Worm (Caenorhabditis elegans) whole organism, late embryonic: ENCODE results near the gene ddn-1.
A peak's percentile ranks its signal among the peaks of the same experiment; 100 is the strongest.

Experiments used
- C38D4.7 ChIP-seq: fragments of 200-800 bp; sonication (Bioruptor generic); optimal IDR thresholded peaks from 2 replicates; lab custom pipeline; 2018; ENCODE audit warnings: mild to moderate bottlenecking, missing genetic modification characterization, moderate library complexity, missing compliant biosample characterization
- F13H6.1 ChIP-seq: sonication (generic microtip); optimal IDR thresholded peaks from 2 replicates; lab custom pipeline; 2016; ENCODE audit warnings: missing genetic modification characterization, missing compliant biosample characterization
- ama-1 ChIP-seq: fragments of 150-350 bp; optimal IDR thresholded peaks from 2 replicates; lab custom pipeline; 2014
- ceh-2 ChIP-seq: sonication (generic microtip); optimal IDR thresholded peaks from 2 replicates; lab custom pipeline; 2016; ENCODE audit warnings: missing genotype, missing genetic modification characterization, missing compliant biosample characterization
- dve-1 ChIP-seq: sonication (generic microtip); optimal IDR thresholded peaks from 2 replicates; lab custom pipeline; 2017; ENCODE audit warnings: antibody characterized with exemption, mild to moderate bottlenecking, missing genetic modification characterization, missing compliant biosample characterization
- eyg-1 ChIP-seq: sonication (generic microtip); optimal IDR thresholded peaks from 2 replicates; lab custom pipeline; 2016; ENCODE audit warnings: missing genotype, missing genetic modification characterization, missing compliant biosample characterization
- fkh-10 ChIP-seq: fragments of 150-350 bp; optimal IDR thresholded peaks from 2 replicates; lab custom pipeline; 2014; ENCODE audit warnings: missing biosample characterization, missing genetic modification reagents, missing genetic modification characterization
- hlh-30 ChIP-seq: sonication (generic microtip); optimal IDR thresholded peaks from 2 replicates; lab custom pipeline; 2017; ENCODE audit warnings: antibody characterized with exemption, missing genetic modification characterization, missing compliant biosample characterization; ENCODE audit not compliant: insufficient read depth
- hlh-8 ChIP-seq: sonication (generic microtip); optimal IDR thresholded peaks from 2 replicates; lab custom pipeline; 2016; ENCODE audit warnings: missing genotype, missing genetic modification characterization, missing compliant biosample characterization
- lin-11 ChIP-seq: fragments of 200-800 bp; sonication (Bioruptor generic); optimal IDR thresholded peaks from 2 replicates; lab custom pipeline; 2018; ENCODE audit warnings: mild to moderate bottlenecking, missing genetic modification characterization, missing compliant biosample characterization
- nhr-11 ChIP-seq: fragments of 150-350 bp; optimal IDR thresholded peaks from 2 replicates; lab custom pipeline; 2014; ENCODE audit warnings: missing biosample characterization, missing genetic modification characterization
- pqm-1 ChIP-seq: sonication (generic microtip); optimal IDR thresholded peaks from 2 replicates; lab custom pipeline; 2016; ENCODE audit warnings: missing genetic modification characterization, missing compliant biosample characterization
- tbx-2 ChIP-seq: sonication (generic microtip); optimal IDR thresholded peaks from 2 replicates; lab custom pipeline; 2016; ENCODE audit warnings: missing genetic modification characterization, missing compliant biosample characterization
- zip-5 ChIP-seq: sonication (generic microtip); optimal IDR thresholded peaks from 2 replicates; lab custom pipeline; 2016; ENCODE audit warnings: missing genetic modification characterization, missing compliant biosample characterization

DNA sequence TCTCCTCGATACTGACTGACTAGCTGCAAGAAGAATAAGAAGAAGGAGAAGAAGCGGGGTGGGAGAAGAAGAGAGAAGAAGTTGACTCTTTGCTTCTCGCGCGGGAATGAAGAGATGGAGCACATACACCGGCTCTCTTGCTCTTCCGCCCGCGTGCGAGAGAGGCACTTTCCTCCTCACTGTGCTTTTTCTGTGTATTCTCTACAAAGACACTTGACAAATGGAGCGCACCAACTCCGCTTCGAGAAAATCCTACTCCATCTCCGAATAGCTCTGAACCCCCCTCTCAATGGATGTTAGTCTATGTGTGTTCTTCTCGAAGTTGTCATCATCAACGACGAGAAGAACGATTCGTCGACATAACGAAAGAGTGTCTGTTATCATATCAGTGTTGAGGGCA, 24.2 kb upstream of the ddn-1 start:
- no peak for TF ChIP-seq ama-1 (lab: Kevin White, UChicago)
- no peak for TF ChIP-seq C38D4.7
- no peak for TF ChIP-seq F13H6.1 (tag; lab: Kevin White, UChicago)
- peak; percentile 43 for TF ChIP-seq tbx-2 (tag; lab: Kevin White, UChicago)
- TF ChIP-seq zip-5 (tag; lab: Kevin White, UChicago), result no peak
- TF ChIP-seq fkh-10 (GFP tag; lab: Kevin White, UChicago), result no peak
- TF ChIP-seq ceh-2 (tag; lab: Kevin White, UChicago), result peak; percentile 47
- no peak for TF ChIP-seq pqm-1
- no peak for TF ChIP-seq eyg-1
- no peak for TF ChIP-seq lin-11 (tag; lab: Kevin White, UChicago)
- no peak for TF ChIP-seq hlh-30 (tag; lab: Kevin White, UChicago)
- no peak for TF ChIP-seq hlh-8 (tag; lab: Kevin White, UChicago)
- TF ChIP-seq nhr-11 (tag; lab: Kevin White, UChicago), result no peak
- peak; percentile 2 for TF ChIP-seq dve-1
